Worm (Caenorhabditis elegans): ENCODE data around the gene ZK353.3.

- TF ChIP-seq pat-9 (tag; optimal IDR thresholded peaks at IDR 0.05) (no peak), pha-4 (tag; optimal IDR thresholded peaks at IDR 0.05) (no peak), ets-4 (tag; optimal IDR thresholded peaks at IDR 0.05) (no peak), pqm-1 (tag; optimal IDR thresholded peaks at IDR 0.05) (no peak), F13H6.1 (tag; optimal IDR thresholded peaks at IDR 0.05) (no peak), fkh-10 (GFP tag; optimal IDR thresholded peaks at IDR 0.05) (no peak), hlh-30 (tag; optimal IDR thresholded peaks at IDR 0.05; ENCODE audit: insufficient read depth) (no peak), ceh-2 (tag; optimal IDR thresholded peaks at IDR 0.05) (no peak)
Observed at ce11 chrIII:8402633-8403032, 6.8 kb downstream of the ZK353.3 start.

Measured in whole organism, late embryonic.